Worm (Caenorhabditis elegans): Measurements from ENCODE around the gene dpr-1.

The dpr-1 gene

ce11 chrV:13920730-13921129, 21.3 kb downstream of the dpr-1 start, which contains the start of gene srx-42:
srx-42 (plus strand) TSS chrV:13921030.
- TF ChIP-seq nhr-2 (tag; optimal IDR thresholded peaks at IDR 0.05) (no peak), zip-8 (tag; optimal IDR thresholded peaks at IDR 0.05) (no peak), lin-32 (GFP tag; optimal IDR thresholded peaks at IDR 0.05) (no peak), ham-2 (GFP tag; optimal IDR thresholded peaks at IDR 0.05) (no peak), ztf-11 (tag; optimal IDR thresholded peaks at IDR 0.05) (no peak), mls-2 (tag; optimal IDR thresholded peaks at IDR 0.05) (no peak), elt-3 (tag; optimal IDR thresholded peaks at IDR 0.05) (no peak), nhr-12 (tag; optimal IDR thresholded peaks at IDR 0.05) (no peak), lin-13 (tag; optimal IDR thresholded peaks at IDR 0.05) (no peak), elt-1 (tag; optimal IDR thresholded peaks at IDR 0.05; ENCODE audit: borderline replicate concordance, insufficient read depth) (no peak), mab-5 (tag; optimal IDR thresholded peaks at IDR 0.05) (no peak), blmp-1 (tag; optimal IDR thresholded peaks at IDR 0.05) (no peak), nhr-237 (tag; optimal IDR thresholded peaks at IDR 0.05) (no peak), ces-1 (GFP tag; optimal IDR thresholded peaks at IDR 0.05) (no peak), snpc-4 (tag; optimal IDR thresholded peaks at IDR 0.05) (no peak)

- no peak for TF ChIP-seq mep-1 (tag; optimal IDR thresholded peaks at IDR 0.05)
- no peak for TF ChIP-seq ztf-11 (tag; optimal IDR thresholded peaks at IDR 0.05)
- no peak for TF ChIP-seq drap-1 (GFP tag; optimal IDR thresholded peaks at IDR 0.05)
- TF ChIP-seq nhr-237 (tag; optimal IDR thresholded peaks at IDR 0.05): no peak
- TF ChIP-seq unc-62 (GFP tag; optimal IDR thresholded peaks at IDR 0.05): no peak
- no peak for TF ChIP-seq ces-1 (GFP tag; optimal IDR thresholded peaks at IDR 0.05)
- TF ChIP-seq snpc-4 (tag; optimal IDR thresholded peaks at IDR 0.05): no peak
- no peak for TF ChIP-seq nhr-2 (tag; optimal IDR thresholded peaks at IDR 0.05)
- TF ChIP-seq unc-120 (tag; optimal IDR thresholded peaks at IDR 0.05; ENCODE audit: poor library complexity, severe bottlenecking): no peak
- TF ChIP-seq lsy-2 (tag; optimal IDR thresholded peaks at IDR 0.05): no peak
- no peak for TF ChIP-seq hlh-1 (tag; optimal IDR thresholded peaks at IDR 0.05)
- no peak for TF ChIP-seq ham-2 (GFP tag; optimal IDR thresholded peaks at IDR 0.05)
- no peak for TF ChIP-seq sptf-1 (tag; optimal IDR thresholded peaks at IDR 0.05)
- no peak for TF ChIP-seq ceh-43 (GFP tag; optimal IDR thresholded peaks at IDR 0.05)
- no peak for TF ChIP-seq elt-3 (tag; optimal IDR thresholded peaks at IDR 0.05)
- TF ChIP-seq sem-2 (GFP tag; optimal IDR thresholded peaks at IDR 0.05): no peak
These were observed 23.6 kb downstream of the dpr-1 start, which contains the start of gene str-250 for ce11 chrV:13918341-13918740. str-250 (plus strand) TSS chrV:13918641.

ce11 chrV:13916196-13916595, 25.8 kb downstream of the dpr-1 start, which contains the start of gene str-252:
str-252 (plus strand) TSS chrV:13916496.
- no peak for TF ChIP-seq unc-39 (tag; optimal IDR thresholded peaks at IDR 0.05)
- no peak for TF ChIP-seq flh-1 (GFP tag; optimal IDR thresholded peaks at IDR 0.05)
- no peak for TF ChIP-seq hlh-1 (tag; optimal IDR thresholded peaks at IDR 0.05)
- TF ChIP-seq ham-2 (GFP tag; optimal IDR thresholded peaks at IDR 0.05): no peak
- no peak for TF ChIP-seq ceh-83 (GFP tag; optimal IDR thresholded peaks at IDR 0.05)
- TF ChIP-seq mls-2 (tag; optimal IDR thresholded peaks at IDR 0.05): no peak
- TF ChIP-seq unc-120 (tag; optimal IDR thresholded peaks at IDR 0.05; ENCODE audit: poor library complexity, severe bottlenecking): no peak
- TF ChIP-seq ceh-43 (GFP tag; optimal IDR thresholded peaks at IDR 0.05): no peak
- no peak for TF ChIP-seq elt-1 (tag; optimal IDR thresholded peaks at IDR 0.05; ENCODE audit: borderline replicate concordance, insufficient read depth)

ce11 chrV:13915390-13915789, 26.6 kb downstream of the dpr-1 start, which contains the start of gene gcy-32:
gcy-32 (minus strand) TSS chrV:13915490.
- no peak for TF ChIP-seq elt-1 (tag; optimal IDR thresholded peaks at IDR 0.05; ENCODE audit: borderline replicate concordance, insufficient read depth)
- no peak for TF ChIP-seq ham-2 (GFP tag; optimal IDR thresholded peaks at IDR 0.05)
- TF ChIP-seq sptf-1 (tag; optimal IDR thresholded peaks at IDR 0.05): no peak
- no peak for TF ChIP-seq tbx-8 (GFP tag; optimal IDR thresholded peaks at IDR 0.05)
- TF ChIP-seq snpc-4 (tag; optimal IDR thresholded peaks at IDR 0.05): no peak
- TF ChIP-seq unc-120 (tag; optimal IDR thresholded peaks at IDR 0.05; ENCODE audit: poor library complexity, severe bottlenecking): no peak
- no peak for TF ChIP-seq lsy-2 (tag; optimal IDR thresholded peaks at IDR 0.05)
- TF ChIP-seq flh-1 (GFP tag; optimal IDR thresholded peaks at IDR 0.05): no peak
- no peak for TF ChIP-seq nhr-76 (tag; optimal IDR thresholded peaks at IDR 0.05)
- no peak for TF ChIP-seq lin-13 (tag; optimal IDR thresholded peaks at IDR 0.05)
- TF ChIP-seq sem-2 (GFP tag; optimal IDR thresholded peaks at IDR 0.05): no peak
- no peak for TF ChIP-seq elt-3 (tag; optimal IDR thresholded peaks at IDR 0.05)
- no peak for TF ChIP-seq M03D4.4 (tag; optimal IDR thresholded peaks at IDR 0.05)
- no peak for TF ChIP-seq drap-1 (GFP tag; optimal IDR thresholded peaks at IDR 0.05)
- no peak for TF ChIP-seq blmp-1 (tag; optimal IDR thresholded peaks at IDR 0.05)
- no peak for TF ChIP-seq nhr-28 (tag; optimal IDR thresholded peaks at IDR 0.05)
- TF ChIP-seq ztf-11 (tag; optimal IDR thresholded peaks at IDR 0.05): no peak
- TF ChIP-seq zip-8 (tag; optimal IDR thresholded peaks at IDR 0.05): no peak
- no peak for TF ChIP-seq bed-3 (GFP tag; optimal IDR thresholded peaks at IDR 0.05)
